Worm (Caenorhabditis elegans): Measurements from ENCODE around the gene DH11.5.

DH11.5 gene

ce11 chrII:7976308-7976707, at the start of gene DH11.5:
TSS of gene DH11.5 (plus strand) at chrII:7976608.
- no peak for TF ChIP-seq unc-62 (GFP tag; optimal IDR thresholded peaks at IDR 0.05)

- TF ChIP-seq unc-62 (GFP tag; optimal IDR thresholded peaks at IDR 0.05) = no peak
Measured at ce11 chrII:7928600-7928999, 47.8 kb upstream of the DH11.5 start, which contains the start of gene spv-1. TSS of gene spv-1 (minus strand) at chrII:7928700.

ce11 chrII:7930671-7931070, 45.7 kb upstream of the DH11.5 start:
- TF ChIP-seq unc-62 (GFP tag; optimal IDR thresholded peaks at IDR 0.05) = no peak

ce11 chrII:7935622-7936021, 40.8 kb upstream of the DH11.5 start:
- TF ChIP-seq unc-62 (GFP tag; optimal IDR thresholded peaks at IDR 0.05) = no peak

- TF ChIP-seq unc-62 (GFP tag; optimal IDR thresholded peaks at IDR 0.05) = no peak
Measured at ce11 chrII:7938078-7938477, 38.3 kb upstream of the DH11.5 start, which contains the start of gene ZK669.2. TSS of gene ZK669.2 (minus strand) at chrII:7938178.

- no peak for TF ChIP-seq unc-62 (GFP tag; optimal IDR thresholded peaks at IDR 0.05)
Measured at ce11 chrII:7940848-7941247, 35.6 kb upstream of the DH11.5 start, which contains the start of gene ZK669.3. TSS of gene ZK669.3 (plus strand) at chrII:7941148.

- no peak for TF ChIP-seq unc-62 (GFP tag; optimal IDR thresholded peaks at IDR 0.05)
Measured at ce11 chrII:7944333-7944744, 32.1 kb upstream of the DH11.5 start.

ce11 chrII:7945168-7945567, 31.2 kb upstream of the DH11.5 start, which contains the start of gene dbt-1:
TSS of gene dbt-1 (minus strand) at chrII:7945206.
- TF ChIP-seq unc-62 (GFP tag; optimal IDR thresholded peaks at IDR 0.05) = no peak

- no peak for TF ChIP-seq unc-62 (GFP tag; optimal IDR thresholded peaks at IDR 0.05)
Measured at ce11 chrII:7946830-7947425, 29.5 kb upstream of the DH11.5 start, which contains the start of gene ZK669.5. TSS of gene ZK669.5 (minus strand) at chrII:7946880.

ce11 chrII:7948278-7948677, 28.1 kb upstream of the DH11.5 start:
- TF ChIP-seq unc-62 (GFP tag; optimal IDR thresholded peaks at IDR 0.05) = no peak

- TF ChIP-seq unc-62 (GFP tag; optimal IDR thresholded peaks at IDR 0.05) = no peak
Measured at ce11 chrII:7955548-7955947, 20.9 kb upstream of the DH11.5 start.

- TF ChIP-seq unc-62 (GFP tag; optimal IDR thresholded peaks at IDR 0.05) = no peak
Measured at ce11 chrII:7958544-7958943, 17.9 kb upstream of the DH11.5 start, which contains the start of gene C04H4.1. TSS of gene C04H4.1 (plus strand) at chrII:7958844.

ce11 chrII:7962181-7962580, 14.2 kb upstream of the DH11.5 start:
- no peak for TF ChIP-seq unc-62 (GFP tag; optimal IDR thresholded peaks at IDR 0.05)

- no peak for TF ChIP-seq unc-62 (GFP tag; optimal IDR thresholded peaks at IDR 0.05)
Measured at ce11 chrII:7968393-7968792, 8.0 kb upstream of the DH11.5 start.

- TF ChIP-seq unc-62 (GFP tag; optimal IDR thresholded peaks at IDR 0.05) = no peak
Measured at ce11 chrII:7974189-7974823, 2.1 kb upstream of the DH11.5 start.

- TF ChIP-seq unc-62 (GFP tag; optimal IDR thresholded peaks at IDR 0.05) = no peak
Measured at ce11 chrII:7977513-7977912, 1.1 kb downstream of the DH11.5 start.

ce11 chrII:7981084-7981483, 4.7 kb downstream of the DH11.5 start:
- TF ChIP-seq unc-62 (GFP tag; optimal IDR thresholded peaks at IDR 0.05) = no peak

All from whole organism, dauer.